Worm (Caenorhabditis elegans) whole organism, mixed stage, embryonic: Measurements from ENCODE around the gene R02D1.2.

Experiments
- M03D4.4 ChIP-seq: sonication (generic microtip); optimal IDR thresholded peaks from 2 replicates; lab custom pipeline; 2017; ENCODE audit warnings: mild to moderate bottlenecking, missing genetic modification characterization, missing compliant biosample characterization
- bed-3 ChIP-seq: fragments of 200-800 bp; sonication (Bioruptor generic); optimal IDR thresholded peaks from 3 replicates; lab custom pipeline; 2018; ENCODE audit warnings: mild to moderate bottlenecking, missing genetic modification characterization, moderate library complexity, missing compliant biosample characterization
- blmp-1 ChIP-seq: fragments of 150-350 bp; optimal IDR thresholded peaks from 2 replicates; lab custom pipeline; 2014; ENCODE audit warnings: missing biosample characterization, missing genetic modification characterization
- ceh-39 ChIP-seq: fragments of 150-350 bp; optimal IDR thresholded peaks from 2 replicates; lab custom pipeline; 2014; ENCODE audit warnings: missing biosample characterization, missing genetic modification characterization
- ceh-43 ChIP-seq: fragments of 200-800 bp; sonication (Bioruptor generic); optimal IDR thresholded peaks from 2 replicates; lab custom pipeline; 2018; ENCODE audit warnings: mild to moderate bottlenecking, missing genetic modification characterization, moderate library complexity, missing compliant biosample characterization
- ceh-83 ChIP-seq: fragments of 200-800 bp; sonication (Bioruptor generic); optimal IDR thresholded peaks from 2 replicates; lab custom pipeline; 2018; ENCODE audit warnings: mild to moderate bottlenecking, missing genetic modification characterization, missing compliant biosample characterization
- ces-1 ChIP-seq: fragments of 150-350 bp; optimal IDR thresholded peaks from 2 replicates; lab custom pipeline; 2014; ENCODE audit warnings: missing biosample characterization, missing genetic modification reagents, missing genetic modification characterization
- cnd-1 ChIP-seq: fragments of 200-800 bp; sonication (Bioruptor generic); optimal IDR thresholded peaks from 2 replicates; lab custom pipeline; 2018; ENCODE audit warnings: mild to moderate bottlenecking, missing genetic modification characterization, missing compliant biosample characterization
- elt-1 ChIP-seq: sonication (generic microtip); optimal IDR thresholded peaks from 2 replicates; lab custom pipeline; 2017; ENCODE audit warnings: missing genetic modification characterization, mild to moderate bottlenecking, missing compliant biosample characterization, antibody characterized with exemption, moderate library complexity, borderline replicate concordance; ENCODE audit not compliant: insufficient read depth
- elt-3 ChIP-seq: fragments of 150-350 bp; optimal IDR thresholded peaks from 2 replicates; lab custom pipeline; 2014; ENCODE audit warnings: missing biosample characterization, missing genetic modification characterization
- flh-1 ChIP-seq: fragments of 200-800 bp; sonication (Bioruptor generic); optimal IDR thresholded peaks from 2 replicates; lab custom pipeline; 2018; ENCODE audit warnings: mild to moderate bottlenecking, missing genetic modification characterization, moderate library complexity, missing compliant biosample characterization
- ham-2 ChIP-seq: fragments of 200-800 bp; sonication (Bioruptor generic); optimal IDR thresholded peaks from 2 replicates; lab custom pipeline; 2018; ENCODE audit warnings: mild to moderate bottlenecking, missing genetic modification characterization, missing compliant biosample characterization
- hlh-1 ChIP-seq: fragments of 150-350 bp; optimal IDR thresholded peaks from 2 replicates; lab custom pipeline; 2014; ENCODE audit warnings: missing biosample characterization, missing genetic modification reagents, missing genetic modification characterization
- lin-13 ChIP-seq: fragments of 150-350 bp; optimal IDR thresholded peaks from 2 replicates; lab custom pipeline; 2014; ENCODE audit warnings: missing biosample characterization, missing genetic modification characterization
- lin-32 ChIP-seq: fragments of 200-800 bp; sonication (Bioruptor generic); optimal IDR thresholded peaks from 2 replicates; lab custom pipeline; 2018; ENCODE audit warnings: mild to moderate bottlenecking, missing genetic modification characterization, missing compliant biosample characterization
- lsy-2 ChIP-seq: fragments of 150-350 bp; optimal IDR thresholded peaks from 2 replicates; lab custom pipeline; 2014; ENCODE audit warnings: missing biosample characterization, missing genetic modification characterization
- mab-5 ChIP-seq: fragments of 150-350 bp; optimal IDR thresholded peaks from 2 replicates; lab custom pipeline; 2014; ENCODE audit warnings: missing biosample characterization, missing genetic modification characterization
- mep-1 ChIP-seq: fragments of 150-350 bp; optimal IDR thresholded peaks from 2 replicates; lab custom pipeline; 2017; ENCODE audit warnings: missing biosample characterization, missing genetic modification reagents, missing genetic modification characterization, inconsistent platforms
- mls-2 ChIP-seq: sonication (generic microtip); optimal IDR thresholded peaks from 2 replicates; lab custom pipeline; 2016; ENCODE audit warnings: mild to moderate bottlenecking, missing genetic modification characterization, moderate library complexity, missing compliant biosample characterization
- nhr-12 ChIP-seq: fragments of 150-350 bp; optimal IDR thresholded peaks from 2 replicates; lab custom pipeline; 2014; ENCODE audit warnings: missing biosample characterization, missing genetic modification characterization
- nhr-237 ChIP-seq: fragments of 150-350 bp; optimal IDR thresholded peaks from 2 replicates; lab custom pipeline; 2014; ENCODE audit warnings: missing biosample characterization, missing genetic modification characterization
- nhr-76 ChIP-seq: sonication (generic microtip); optimal IDR thresholded peaks from 2 replicates; lab custom pipeline; 2017; ENCODE audit warnings: missing biosample characterization, missing genetic modification characterization
- pha-4 ChIP-seq: fragments of 150-350 bp; optimal IDR thresholded peaks from 2 replicates; lab custom pipeline; 2018; ENCODE audit warnings: missing biosample characterization, missing genetic modification reagents, missing genetic modification characterization
- sem-2 ChIP-seq: fragments of 200-800 bp; sonication (Bioruptor generic); optimal IDR thresholded peaks from 2 replicates; lab custom pipeline; 2018; ENCODE audit warnings: mild to moderate bottlenecking, missing genetic modification characterization, missing compliant biosample characterization
- sptf-1 ChIP-seq: sonication (generic microtip); optimal IDR thresholded peaks from 2 replicates; lab custom pipeline; 2017; ENCODE audit warnings: mild to moderate bottlenecking, missing genetic modification characterization, moderate library complexity, missing compliant biosample characterization
- unc-120 ChIP-seq: sonication (generic microtip); optimal IDR thresholded peaks from 2 replicates; lab custom pipeline; 2017; ENCODE audit warnings: missing genetic modification characterization, missing compliant biosample characterization; ENCODE audit not compliant: poor library complexity, severe bottlenecking
- unc-39 ChIP-seq: fragments of 150-350 bp; optimal IDR thresholded peaks from 2 replicates; lab custom pipeline; 2014; ENCODE audit warnings: missing biosample characterization, missing genetic modification characterization
- unc-62 ChIP-seq: fragments of 150-350 bp; optimal IDR thresholded peaks from 2 replicates; lab custom pipeline; 2014; ENCODE audit warnings: missing biosample characterization, missing genetic modification reagents, missing genetic modification characterization
- zip-8 ChIP-seq: fragments of 150-350 bp; optimal IDR thresholded peaks from 2 replicates; lab custom pipeline; 2014; ENCODE audit warnings: missing biosample characterization, missing genetic modification characterization
- ztf-11 ChIP-seq: fragments of 150-350 bp; optimal IDR thresholded peaks from 2 replicates; lab custom pipeline; 2014; ENCODE audit warnings: missing biosample characterization, missing genetic modification characterization

Gene R02D1.2

ce11 chrV:4322706-4323105 is at the start of gene R02D1.2:
R02D1.2 (minus strand) TSS chrV:4322806.
- TF ChIP-seq M03D4.4 (tag; lab: Kevin White, UChicago) = no peak
- TF ChIP-seq nhr-12 (tag; lab: Kevin White, UChicago) = no peak
- TF ChIP-seq unc-62 = no peak
- no peak for TF ChIP-seq mep-1 (tag; lab: Kevin White, UChicago)
- TF ChIP-seq nhr-76 (tag; lab: Kevin White, UChicago) = no peak
- TF ChIP-seq lin-13 = no peak
- no peak for TF ChIP-seq ztf-11
- no peak for TF ChIP-seq ceh-83 (GFP tag; lab: Kevin White, UChicago)
- no peak for TF ChIP-seq zip-8
- no peak for TF ChIP-seq flh-1
- no peak for TF ChIP-seq lin-32 (GFP tag; lab: Kevin White, UChicago)
- TF ChIP-seq ceh-39 (tag; lab: Kevin White, UChicago) = no peak
- TF ChIP-seq nhr-237 (tag; lab: Kevin White, UChicago) = no peak
- no peak for TF ChIP-seq blmp-1
- no peak for TF ChIP-seq unc-120
- TF ChIP-seq hlh-1 (tag; lab: Kevin White, UChicago) = no peak
- no peak for TF ChIP-seq mab-5
- TF ChIP-seq ham-2 (GFP tag; lab: Kevin White, UChicago) = no peak
- no peak for TF ChIP-seq sptf-1 (tag; lab: Kevin White, UChicago)

DNA sequence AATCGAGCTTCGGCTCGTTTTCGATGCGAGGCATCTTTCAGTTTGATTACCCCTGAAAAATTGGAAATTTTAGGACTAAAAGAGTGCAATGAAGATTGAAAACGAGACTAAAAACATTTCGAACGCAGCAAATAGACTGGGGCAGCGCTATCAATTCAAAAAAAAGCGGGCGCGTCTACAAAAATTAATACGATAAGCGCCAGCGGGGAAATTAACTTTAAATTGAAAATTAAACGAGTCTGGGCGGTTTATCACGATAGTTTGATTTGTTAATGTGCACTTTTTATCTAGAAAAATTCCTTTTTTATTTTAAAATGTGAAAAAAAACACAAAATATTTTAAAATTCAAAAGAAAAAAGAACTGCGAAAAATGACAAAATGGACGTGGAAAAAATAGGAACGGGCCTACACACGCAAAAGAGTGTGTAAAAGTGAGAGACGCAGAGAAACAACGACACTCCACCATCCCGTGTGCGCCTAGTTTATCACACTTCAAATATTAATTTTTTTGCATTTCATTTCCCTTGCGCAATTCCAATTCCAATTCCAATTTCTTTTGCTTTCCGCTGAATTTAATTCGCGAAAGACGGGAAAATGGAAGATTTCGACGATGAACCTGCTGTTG is 48.8 kb upstream of the R02D1.2 start, which contains the start of the genes gmpr-1 and fipp-1:
Gene gmpr-1, minus strand, starts transcription at position 75 of the 625 bp plus-strand sequence.
Gene fipp-1, plus strand, starts transcription at position 499 of the 625 bp plus-strand sequence.
- TF ChIP-seq lin-32 (GFP tag; lab: Kevin White, UChicago) = no peak
- TF ChIP-seq ceh-43 (GFP tag; lab: Kevin White, UChicago) = no peak
- TF ChIP-seq ces-1 (GFP tag; lab: Kevin White, UChicago) = peak; percentile 46
- peak; percentile 0 for TF ChIP-seq zip-8
- peak; percentile 42 for TF ChIP-seq pha-4 (tag; lab: Kevin White, UChicago)
- TF ChIP-seq unc-39 (tag; lab: Kevin White, UChicago) = no peak
- TF ChIP-seq nhr-12 (tag; lab: Kevin White, UChicago) = no peak
- TF ChIP-seq ztf-11 = no peak
- no peak for TF ChIP-seq elt-1 (tag; lab: Kevin White, UChicago)
- TF ChIP-seq elt-3 (tag; lab: Kevin White, UChicago) = no peak
- TF ChIP-seq lsy-2 (tag; lab: Kevin White, UChicago) = peak; percentile 15
- no peak for TF ChIP-seq bed-3 (GFP tag; lab: Kevin White, UChicago)
- TF ChIP-seq mls-2 (tag; lab: Kevin White, UChicago) = no peak
- TF ChIP-seq mep-1 (tag; lab: Kevin White, UChicago) = peak; percentile 54

ce11 chrV:4370515-4370914 is 47.9 kb upstream of the R02D1.2 start:
- TF ChIP-seq lsy-2 (tag; lab: Kevin White, UChicago) (no peak), nhr-12 (tag; lab: Kevin White, UChicago) (no peak), sem-2 (GFP tag; lab: Kevin White, UChicago) (no peak), cnd-1 (tag; lab: Kevin White, UChicago) (no peak)
- TF ChIP-seq, all 35 proteins: peak for 0

DNA sequence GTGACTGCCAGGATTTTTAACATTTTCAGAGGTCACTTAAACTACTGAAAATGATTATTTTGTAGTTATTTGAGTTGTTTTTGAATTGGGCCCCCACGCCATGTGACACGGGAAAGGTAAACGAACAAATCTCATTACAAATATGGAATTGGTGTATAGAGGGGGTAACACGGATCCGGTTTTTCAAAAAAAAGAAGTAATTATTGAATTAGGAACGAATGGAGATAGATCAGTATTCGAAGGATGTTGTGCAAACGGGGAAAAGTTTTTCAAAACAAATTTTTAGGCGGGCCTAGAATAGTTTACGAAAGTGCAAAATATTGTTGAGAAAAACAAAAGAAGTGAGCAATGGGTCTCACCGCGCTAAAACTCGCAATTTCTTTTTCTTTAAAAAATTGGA is 43.8 kb upstream of the R02D1.2 start, which contains the start of gene F32D1.11:
Gene F32D1.11, minus strand, starts transcription at position 101 of the 400 bp plus-strand sequence.
- TF ChIP-seq unc-39 (tag; lab: Kevin White, UChicago) = no peak
- TF ChIP-seq hlh-1 (tag; lab: Kevin White, UChicago) = no peak
- TF ChIP-seq ceh-39 (tag; lab: Kevin White, UChicago) = no peak
- TF ChIP-seq sptf-1 (tag; lab: Kevin White, UChicago) = no peak
- no peak for TF ChIP-seq ces-1 (GFP tag; lab: Kevin White, UChicago)
- no peak for TF ChIP-seq zip-8
- no peak for TF ChIP-seq flh-1
- TF ChIP-seq mab-5 = no peak
- no peak for TF ChIP-seq mls-2 (tag; lab: Kevin White, UChicago)
- no peak for TF ChIP-seq unc-120
- no peak for TF ChIP-seq unc-62
- no peak for TF ChIP-seq nhr-237 (tag; lab: Kevin White, UChicago)

DNA sequence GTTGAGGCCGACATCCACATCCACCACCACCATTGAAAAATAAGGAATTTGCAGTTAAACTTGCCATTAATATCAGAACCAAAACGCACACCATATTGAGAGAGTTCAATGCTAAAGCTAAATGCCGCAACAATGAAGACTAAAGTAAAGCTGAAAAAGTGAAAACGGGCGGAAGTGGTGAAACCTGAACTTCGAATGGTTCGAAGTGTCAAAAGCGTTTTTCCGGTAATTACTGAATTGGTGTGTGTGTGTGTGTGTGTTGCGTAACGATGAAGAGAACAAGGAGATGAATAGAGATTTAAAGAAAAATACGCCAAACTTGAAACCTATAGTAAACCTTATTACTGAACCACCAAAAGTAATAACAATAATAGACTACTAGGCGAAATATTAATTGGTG is 41.9 kb upstream of the R02D1.2 start, which contains the start of gene grl-13:
Gene grl-13, minus strand, starts transcription at position 101 of the 400 bp plus-strand sequence.
- no peak for TF ChIP-seq blmp-1
- no peak for TF ChIP-seq M03D4.4 (tag; lab: Kevin White, UChicago)
- TF ChIP-seq ham-2 (GFP tag; lab: Kevin White, UChicago) = no peak
- TF ChIP-seq elt-1 (tag; lab: Kevin White, UChicago) = no peak
- TF ChIP-seq nhr-12 (tag; lab: Kevin White, UChicago) = no peak
- TF ChIP-seq lin-32 (GFP tag; lab: Kevin White, UChicago) = no peak
- no peak for TF ChIP-seq sem-2 (GFP tag; lab: Kevin White, UChicago)
- no peak for TF ChIP-seq unc-120
- no peak for TF ChIP-seq ztf-11
- TF ChIP-seq bed-3 (GFP tag; lab: Kevin White, UChicago) = no peak
- no peak for TF ChIP-seq nhr-76 (tag; lab: Kevin White, UChicago)
- TF ChIP-seq, all 35 proteins: peak for 0
